Worm (Caenorhabditis elegans): ENCODE measurements around the gene lrch-1.

DNA sequence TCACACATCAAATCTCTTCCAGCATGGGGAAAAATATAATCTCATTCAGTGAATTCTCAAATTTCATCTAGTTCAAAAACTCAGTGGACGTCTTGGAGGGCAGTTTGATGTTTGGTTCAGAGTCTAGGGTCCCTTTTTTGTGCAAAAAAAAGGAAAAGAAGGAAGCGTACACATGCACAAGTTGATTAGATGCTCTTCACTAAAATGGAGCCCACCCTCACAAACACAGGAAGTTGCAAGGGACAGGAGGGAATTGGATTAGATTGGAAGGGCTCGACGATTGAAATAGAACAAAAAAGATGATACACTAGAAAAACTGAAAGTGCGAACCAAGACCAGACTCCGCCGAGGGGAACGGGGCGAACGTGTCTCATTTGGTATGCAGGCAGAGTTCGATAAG is 34.4 kb upstream of the lrch-1 start:
- no peak for TF ChIP-seq dao-5 (tag; optimal IDR thresholded peaks at IDR 0.05)
- no peak for TF ChIP-seq him-1 (tag; optimal IDR thresholded peaks at IDR 0.05)
- TF ChIP-seq W03F9.2 (tag; optimal IDR thresholded peaks at IDR 0.05), result no peak
